Fruit fly (Drosophila melanogaster): ENCODE data around the gene CG14840.

The CG14840 gene

dm6 chr3R:14291431-14291830 lies 30.4 kb upstream of the CG14840 start (continued):
- TF ChIP-seq CrebA (GFP tag; optimal IDR thresholded peaks at IDR 0.05; ENCODE audit: borderline replicate concordance): peak; percentile 31

- TF ChIP-seq Abd-B (GFP tag; optimal IDR thresholded peaks at IDR 0.05) (no peak), ey (GFP tag; optimal IDR thresholded peaks at IDR 0.05) (peak; percentile 27), dl (GFP tag; optimal IDR thresholded peaks at IDR 0.05; ENCODE audit: insufficient read depth in 1 of 2, partially characterized antibody in 2 of 2) (no peak), Dfd (GFP tag; optimal IDR thresholded peaks at IDR 0.05) (no peak), sv (GFP tag; optimal IDR thresholded peaks at IDR 0.05) (no peak), woc (GFP tag; optimal IDR thresholded peaks at IDR 0.05) (peak; percentile 38), br (GFP tag; optimal IDR thresholded peaks at IDR 0.05) (peak; percentile 21), N (GFP tag; optimal IDR thresholded peaks at IDR 0.05) (no peak), Jra (GFP tag; optimal IDR thresholded peaks at IDR 0.05) (no peak), rgr (GFP tag; optimal IDR thresholded peaks at IDR 0.05) (peak; percentile 22), dsf (GFP tag; optimal IDR thresholded peaks at IDR 0.05; ENCODE audit: borderline replicate concordance) (no peak), CG9705 (GFP tag; optimal IDR thresholded peaks at IDR 0.05) (no peak), HLH106 (tag; optimal IDR thresholded peaks at IDR 0.05) (peak; percentile 46), CrebA (GFP tag; optimal IDR thresholded peaks at IDR 0.05; ENCODE audit: borderline replicate concordance) (no peak), sage (GFP tag; optimal IDR thresholded peaks at IDR 0.05) (no peak), dmrt93B (GFP tag; optimal IDR thresholded peaks at IDR 0.05) (peak; percentile 29), Myc (optimal IDR thresholded peaks at IDR 0.05) (no peak), h (GFP tag; optimal IDR thresholded peaks at IDR 0.05) (peak; percentile 69), Mio (GFP tag; optimal IDR thresholded peaks at IDR 0.05) (no peak), Vsx2 (GFP tag; optimal IDR thresholded peaks at IDR 0.05; ENCODE audit: partially characterized antibody) (no peak), fru (GFP tag; optimal IDR thresholded peaks at IDR 0.05) (peak; percentile 54), jim (GFP tag; optimal IDR thresholded peaks at IDR 0.05) (no peak), tai (GFP tag; optimal IDR thresholded peaks at IDR 0.05) (no peak), pan (optimal IDR thresholded peaks at IDR 0.05) (no peak), brk (GFP tag; optimal IDR thresholded peaks at IDR 0.05) (no peak), OdsH (GFP tag; optimal IDR thresholded peaks at IDR 0.05) (peak; percentile 57), Sp1 (GFP tag; optimal IDR thresholded peaks at IDR 0.05) (peak; percentile 30), foxo (GFP tag; optimal IDR thresholded peaks at IDR 0.05) (peak in 1 of 2 experiments; percentile 57), psq (GFP tag; optimal IDR thresholded peaks at IDR 0.05) (peak; percentile 36), Hr83 (GFP tag; optimal IDR thresholded peaks at IDR 0.05; ENCODE audit: poor library complexity, severe bottlenecking) (peak; percentile 11), Rel (GFP tag; optimal IDR thresholded peaks at IDR 0.05) (no peak), Rel (tag; optimal IDR thresholded peaks at IDR 0.05) (peak; percentile 84), GATAd (GFP tag; optimal IDR thresholded peaks at IDR 0.05) (no peak)
Measured at dm6 chr3R:14289958-14290835, 29.2 kb upstream of the CG14840 start.

dm6 chr3R:14288669-14289383 lies 27.8 kb upstream of the CG14840 start, which contains the start of gene red:
Gene red (plus strand): TSS chr3R:14289071.
- TF ChIP-seq h (GFP tag; optimal IDR thresholded peaks at IDR 0.05): peak; percentile 61
- peak; percentile 14 for TF ChIP-seq woc (GFP tag; optimal IDR thresholded peaks at IDR 0.05)
- peak; percentile 13 for TF ChIP-seq br (GFP tag; optimal IDR thresholded peaks at IDR 0.05)
- TF ChIP-seq CrebA (GFP tag; optimal IDR thresholded peaks at IDR 0.05; ENCODE audit: borderline replicate concordance): peak; percentile 62
- TF ChIP-seq Mio (GFP tag; optimal IDR thresholded peaks at IDR 0.05): no peak
- no peak for TF ChIP-seq Dfd (GFP tag; optimal IDR thresholded peaks at IDR 0.05)
- peak; percentile 50 for TF ChIP-seq OdsH (GFP tag; optimal IDR thresholded peaks at IDR 0.05)
- no peak for TF ChIP-seq Hr78 (GFP tag; optimal IDR thresholded peaks at IDR 0.05)
- TF ChIP-seq Hnf4 (GFP tag; optimal IDR thresholded peaks at IDR 0.05): peak; percentile 38
- TF ChIP-seq dl (GFP tag; optimal IDR thresholded peaks at IDR 0.05; ENCODE audit: insufficient read depth in 1 of 2, partially characterized antibody in 2 of 2): peak; percentile 65 to 77
- no peak for TF ChIP-seq dsf (GFP tag; optimal IDR thresholded peaks at IDR 0.05; ENCODE audit: borderline replicate concordance)
- TF ChIP-seq lola (GFP tag; optimal IDR thresholded peaks at IDR 0.05): no peak
- TF ChIP-seq Rel (GFP tag; optimal IDR thresholded peaks at IDR 0.05): no peak
- peak; percentile 35 for TF ChIP-seq Rel (tag; optimal IDR thresholded peaks at IDR 0.05)
- no peak for TF ChIP-seq CG32264 (GFP tag; optimal IDR thresholded peaks at IDR 0.05)
- TF ChIP-seq brk (GFP tag; optimal IDR thresholded peaks at IDR 0.05): peak; percentile 57
- TF ChIP-seq GATAd (GFP tag; optimal IDR thresholded peaks at IDR 0.05): no peak
- TF ChIP-seq Myc (optimal IDR thresholded peaks at IDR 0.05): no peak
- TF ChIP-seq rgr (GFP tag; optimal IDR thresholded peaks at IDR 0.05): peak; percentile 60
- TF ChIP-seq Sp1 (GFP tag; optimal IDR thresholded peaks at IDR 0.05): peak; percentile 18
- no peak for TF ChIP-seq CG9705 (GFP tag; optimal IDR thresholded peaks at IDR 0.05)
- peak; percentile 39 for TF ChIP-seq sv (GFP tag; optimal IDR thresholded peaks at IDR 0.05)
- TF ChIP-seq sage (GFP tag; optimal IDR thresholded peaks at IDR 0.05): peak; percentile 45
- peak; percentile 92 for TF ChIP-seq Dif (GFP tag; optimal IDR thresholded peaks at IDR 0.05; ENCODE audit: partially characterized antibody)
- TF ChIP-seq foxo (GFP tag; optimal IDR thresholded peaks at IDR 0.05): peak in 1 of 2 experiments; percentile 55
- TF ChIP-seq Hr83 (GFP tag; optimal IDR thresholded peaks at IDR 0.05; ENCODE audit: poor library complexity, severe bottlenecking): peak; percentile 82
- TF ChIP-seq ey (GFP tag; optimal IDR thresholded peaks at IDR 0.05): peak; percentile 45
- TF ChIP-seq tai (GFP tag; optimal IDR thresholded peaks at IDR 0.05): peak; percentile 11
- no peak for TF ChIP-seq Abd-B (GFP tag; optimal IDR thresholded peaks at IDR 0.05)
- no peak for TF ChIP-seq dmrt93B (GFP tag; optimal IDR thresholded peaks at IDR 0.05)
- peak; percentile 48 for TF ChIP-seq jim (GFP tag; optimal IDR thresholded peaks at IDR 0.05)
- peak; percentile 38 for TF ChIP-seq Vsx2 (GFP tag; optimal IDR thresholded peaks at IDR 0.05; ENCODE audit: partially characterized antibody)
- TF ChIP-seq HLH106 (tag; optimal IDR thresholded peaks at IDR 0.05): peak; percentile 43
- no peak for TF ChIP-seq N (GFP tag; optimal IDR thresholded peaks at IDR 0.05)
- peak; percentile 86 for TF ChIP-seq fru (GFP tag; optimal IDR thresholded peaks at IDR 0.05)
